Worm (Caenorhabditis elegans) whole organism, young adult: ENCODE measurements around the gene irld-24.
"Not testable (repeated sequence)": the region's sequence is repeated elsewhere in the genome, so short reads cannot be mapped to it uniquely, and the experiment has no call there.

Source experiments
- B0336.3 ChIP-seq: fragments of 200-800 bp; sonication (Bioruptor generic); IDR thresholded peaks from 2 replicates; pipeline ENCODE4 v1.3.6; 2022; ENCODE audit warnings: missing genetic modification characterization, missing compliant biosample characterization
- F39B2.1 ChIP-seq: fragments of 200-800 bp; sonication (Bioruptor generic); IDR thresholded peaks from 2 replicates; pipeline ENCODE4 v1.3.6; 2022; ENCODE audit warnings: missing genetic modification reagents, missing genetic modification characterization, missing compliant biosample characterization
- K12H6.12 ChIP-seq: fragments of 200-800 bp; sonication (Bioruptor generic); optimal IDR thresholded peaks from 2 replicates; lab custom pipeline; 2018; ENCODE audit warnings: mild to moderate bottlenecking, missing genetic modification characterization, missing compliant biosample characterization
- T26A5.8 ChIP-seq: sonication (generic microtip); optimal IDR thresholded peaks from 2 replicates; lab custom pipeline; 2016; ENCODE audit warnings: missing genetic modification characterization, missing compliant biosample characterization
- ZK185.1 ChIP-seq: sonication (generic microtip); optimal IDR thresholded peaks from 2 replicates; lab custom pipeline; 2016; ENCODE audit warnings: mild to moderate bottlenecking, missing genetic modification characterization, missing compliant biosample characterization; ENCODE audit not compliant: poor library complexity, severe bottlenecking
- attf-5 ChIP-seq: fragments of 200-800 bp; sonication (Bioruptor generic); optimal IDR thresholded peaks from 2 replicates; lab custom pipeline; 2018; ENCODE audit warnings: mild to moderate bottlenecking, missing genetic modification characterization, missing compliant biosample characterization
- ccch-3 ChIP-seq: fragments of 200-800 bp; sonication (Bioruptor generic); optimal IDR thresholded peaks from 2 replicates; lab custom pipeline; 2018; ENCODE audit warnings: mild to moderate bottlenecking, missing genetic modification characterization, missing compliant biosample characterization
- ceh-27 ChIP-seq: fragments of 200-800 bp; sonication (Bioruptor generic); optimal IDR thresholded peaks from 2 replicates; lab custom pipeline; 2018; ENCODE audit warnings: mild to moderate bottlenecking, missing genetic modification characterization, moderate library complexity, missing compliant biosample characterization
- ceh-91 ChIP-seq: fragments of 200-800 bp; sonication (Bioruptor generic); IDR thresholded peaks from 2 replicates; pipeline ENCODE4 v1.3.6; 2022; ENCODE audit warnings: missing genetic modification reagents, missing genetic modification characterization, missing compliant biosample characterization
- dox-1 ChIP-seq: fragments of 200-800 bp; sonication (Bioruptor generic); IDR thresholded peaks from 2 replicates; pipeline ENCODE4 v1.3.6; 2022; ENCODE audit warnings: missing genetic modification reagents, missing genetic modification characterization, missing compliant biosample characterization
- dpff-1 ChIP-seq: sonication (generic microtip); optimal IDR thresholded peaks from 2 replicates; lab custom pipeline; 2017; ENCODE audit warnings: mild to moderate bottlenecking, missing genetic modification characterization, missing compliant biosample characterization
- hlh-12 ChIP-seq: sonication (generic microtip); optimal IDR thresholded peaks from 2 replicates; lab custom pipeline; 2016; ENCODE audit warnings: missing genetic modification characterization, missing compliant biosample characterization
- hmg-1.2 ChIP-seq: fragments of 200-800 bp; sonication (Bioruptor generic); IDR thresholded peaks from 2 replicates; pipeline ENCODE4 v1.3.6; 2022; ENCODE audit warnings: missing genetic modification reagents, missing genetic modification characterization, missing compliant biosample characterization
- lag-1 ChIP-seq: fragments of 200-800 bp; sonication (Bioruptor generic); IDR thresholded peaks from 2 replicates; pipeline ENCODE4 v1.3.6; 2022; ENCODE audit warnings: missing genetic modification reagents, missing genetic modification characterization, missing compliant biosample characterization
- let-607 ChIP-seq, 2 experiments: fragments of 200-800 bp in 1 of 2; sonication (Bioruptor generic) in 1 of 2; sonication (generic microtip) in 1 of 2; optimal IDR thresholded peaks; 2 replicates each; lab custom pipeline; 2016 to 2018; ENCODE audit warnings: mild to moderate bottlenecking in 2 of 2, missing compliant biosample characterization in 2 of 2, missing genetic modification characterization in 2 of 2, moderate library complexity in 2 of 2, missing genotype in 1 of 2
- lin-26 ChIP-seq: fragments of 200-800 bp; sonication (Bioruptor generic); IDR thresholded peaks from 2 replicates; pipeline ENCODE4 v1.3.6; 2022; ENCODE audit warnings: missing genetic modification reagents, missing genetic modification characterization, missing compliant biosample characterization
- lin-35 ChIP-seq, 3 experiments: fragments of 150-350 bp in 2 of 3; sonication (generic microtip) in 1 of 3; optimal IDR thresholded peaks; 2 replicates each; lab custom pipeline; 2014 to 2018; ENCODE audit warnings: missing biosample characterization in 3 of 3, missing genetic modification characterization in 3 of 3, missing genetic modification reagents in 3 of 3
- lin-40 ChIP-seq: sonication (generic microtip); optimal IDR thresholded peaks from 2 replicates; lab custom pipeline; 2016; ENCODE audit warnings: missing genetic modification characterization, mild to moderate bottlenecking, missing compliant biosample characterization, missing genotype, missing genetic modification reagents
- nhr-80 ChIP-seq: sonication (generic microtip); optimal IDR thresholded peaks from 2 replicates; lab custom pipeline; 2016; ENCODE audit warnings: missing genetic modification characterization, missing compliant biosample characterization
- repo-1 ChIP-seq: sonication (generic microtip); optimal IDR thresholded peaks from 2 replicates; lab custom pipeline; 2017; ENCODE audit warnings: mild to moderate bottlenecking, missing genetic modification characterization, missing compliant biosample characterization
- rpc-1 ChIP-seq, 2 experiments: fragments of 150-350 bp in 1 of 2; sonication (generic microtip) in 1 of 2; optimal IDR thresholded peaks; 2 replicates each; lab custom pipeline; 2014 to 2018; ENCODE audit warnings: missing biosample characterization in 1 of 2, missing genetic modification characterization in 1 of 2, missing genetic modification reagents in 1 of 2, missing genotype in 1 of 2
- snpc-1.3 ChIP-seq: sonication (generic microtip); optimal IDR thresholded peaks from 2 replicates; lab custom pipeline; 2017; ENCODE audit warnings: missing genetic modification characterization, mild to moderate bottlenecking, missing compliant biosample characterization, antibody characterized with exemption, moderate library complexity, missing genotype, missing genetic modification reagents; ENCODE audit not compliant: insufficient read depth
- snpc-3.4 ChIP-seq: sonication (generic microtip); optimal IDR thresholded peaks from 2 replicates; lab custom pipeline; 2017; ENCODE audit warnings: missing genetic modification characterization, mild to moderate bottlenecking, missing compliant biosample characterization, antibody characterized with exemption, moderate library complexity, missing genotype, missing genetic modification reagents
- zfh-2 ChIP-seq: fragments of 200-800 bp; sonication (Bioruptor generic); conservative IDR thresholded peaks from 2 replicates; pipeline ENCODE4 v1.3.6; 2022; ENCODE audit warnings: missing genetic modification reagents, missing genetic modification characterization, missing compliant biosample characterization
- ztf-3 ChIP-seq: fragments of 200-800 bp; sonication (Bioruptor generic); optimal IDR thresholded peaks from 2 replicates; lab custom pipeline; 2018; ENCODE audit warnings: mild to moderate bottlenecking, missing genetic modification characterization, missing compliant biosample characterization

Gene irld-24

ce11 chrX:13977439-13978118, 8.8 kb upstream of the irld-24 start, which contains the start of gene F48F7.6:
F48F7.6 (plus strand) TSS chrX:13977829.
- TF ChIP-seq lin-35 (GFP tag; optimal IDR thresholded peaks at IDR 0.05; lab: Kevin White, UChicago) (peak in 1 of 3 experiments; percentile 5), attf-5 (peak; percentile 32), lag-1 (GFP tag; lab: Robert Waterston, UW) (no peak), ceh-91 (GFP tag; lab: Robert Waterston, UW) (no peak), nhr-80 (peak; percentile 3), dpff-1 (tag; lab: Kevin White, UChicago) (no peak), ceh-27 (GFP tag; lab: Kevin White, UChicago) (peak; percentile 54), K12H6.12 (tag; lab: Kevin White, UChicago) (peak; percentile 50), F39B2.1 (GFP tag; lab: Robert Waterston, UW) (no peak), hlh-12 (tag; lab: Kevin White, UChicago) (no peak), hmg-1.2 (GFP tag; lab: Robert Waterston, UW) (peak; percentile 17; the same call in 1 of the 2 replicates), dox-1 (GFP tag; lab: Robert Waterston, UW) (0 out of 2 replicates have a peak, but pooled peaks have one; percentile 14), rpc-1 (optimal IDR thresholded peaks at IDR 0.05; lab: Kevin White, UChicago) (no peak), rpc-1 (tag; optimal IDR thresholded peaks at IDR 0.05; lab: Kevin White, UChicago) (no peak), ZK185.1 (peak; percentile 11), let-607 (tag; optimal IDR thresholded peaks at IDR 0.05; lab: Kevin White, UChicago) (no peak), zfh-2 (0 out of 2 replicates have a peak, but pooled peaks have one; percentile 9), lin-26 (GFP tag; lab: Robert Waterston, UW) (0 out of 2 replicates have a peak, but pooled peaks have one; percentile 28), ccch-3 (GFP tag; lab: Kevin White, UChicago) (no peak), snpc-1.3 (no peak)

- TF ChIP-seq B0336.3 (GFP tag; lab: Robert Waterston, UW); hmg-1.2 (GFP tag; lab: Robert Waterston, UW); ztf-3 (GFP tag; lab: Kevin White, UChicago): not testable (repeated sequence)
Measured at ce11 chrX:13980417-13980816, 6.0 kb upstream of the irld-24 start, which contains the start of gene arrd-24. arrd-24 (minus strand) TSS chrX:13980517.

ce11 chrX:13990680-13991079, 4.3 kb downstream of the irld-24 start, which contains the start of gene C31E10.11:
C31E10.11 (minus strand) TSS chrX:13990780.
- TF ChIP-seq repo-1 (tag; lab: Kevin White, UChicago) (no peak), rpc-1 (optimal IDR thresholded peaks at IDR 0.05; lab: Kevin White, UChicago) (no peak), rpc-1 (tag; optimal IDR thresholded peaks at IDR 0.05; lab: Kevin White, UChicago) (peak; percentile 56)

ce11 chrX:13995803-13996388, 9.5 kb downstream of the irld-24 start, which contains the start of the genes C31E10.5 and C31E10.6:
C31E10.5 (minus strand) TSS chrX:13995834.
C31E10.6 (plus strand) TSS chrX:13996338.
- TF ChIP-seq snpc-3.4 (tag; lab: Kevin White, UChicago) (no peak), hmg-1.2 (GFP tag; lab: Robert Waterston, UW) (peak; percentile 85)

- TF ChIP-seq nhr-80 (peak; percentile 78), lin-40 (tag; lab: Kevin White, UChicago) (peak; percentile 9), T26A5.8 (no peak)
Measured at ce11 chrX:14000198-14000748, 13.9 kb downstream of the irld-24 start.
